Fruit fly (Drosophila melanogaster) whole organism, embryonic: Measurements from ENCODE around the gene CG31178.

Source experiments
- Atf-2 ChIP-seq: fragments of 200-800 bp; sonication (Bioruptor generic); optimal IDR thresholded peaks from 2 replicates; lab custom pipeline; 2016; ENCODE audit warnings: missing biosample characterization, missing genetic modification characterization
- Awh ChIP-seq: fragments of 200-800 bp; sonication (Bioruptor generic); IDR thresholded peaks from 2 replicates; pipeline ENCODE4, ENCODE4 v1.3.6; 2022; ENCODE audit warnings: missing biosample characterization, missing genetic modification characterization
- CG10209 ChIP-seq: fragments of 200-800 bp; sonication (Bioruptor generic); optimal IDR thresholded peaks from 3 replicates; lab custom pipeline; 2017; ENCODE audit warnings: missing biosample characterization, mild to moderate bottlenecking, missing genetic modification characterization, missing genetic modification reagents
- CG11723 ChIP-seq: fragments of 200-800 bp; sonication (Bioruptor generic); optimal IDR thresholded peaks from 2 replicates; lab custom pipeline; 2017; ENCODE audit warnings: missing biosample characterization, mild to moderate bottlenecking, missing genetic modification characterization
- CG12219 ChIP-seq: fragments of 200-800 bp; sonication (Bioruptor generic); optimal IDR thresholded peaks from 3 replicates; lab custom pipeline; 2018; ENCODE audit warnings: missing biosample characterization, mild to moderate bottlenecking, missing genetic modification characterization
- CG12391 ChIP-seq: fragments of 200-800 bp; sonication (Bioruptor generic); optimal IDR thresholded peaks from 3 replicates; lab custom pipeline; 2018; ENCODE audit warnings: missing biosample characterization, mild to moderate bottlenecking, missing genetic modification characterization, moderate library complexity
- CG14050 ChIP-seq: fragments of 200-800 bp; sonication (Bioruptor generic); IDR thresholded peaks from 3 replicates; pipeline ENCODE4 v1.3.6; 2022; ENCODE audit warnings: missing biosample characterization, missing genetic modification characterization
- CG15269 ChIP-seq: fragments of 200-800 bp; sonication (Bioruptor generic); optimal IDR thresholded peaks from 2 replicates; lab custom pipeline; 2018; ENCODE audit warnings: missing biosample characterization, mild to moderate bottlenecking, missing genetic modification characterization, moderate library complexity
- CG1647 ChIP-seq: fragments of 200-800 bp; sonication (Bioruptor generic); optimal IDR thresholded peaks from 3 replicates; lab custom pipeline; 2016; ENCODE audit warnings: missing biosample characterization, missing genetic modification characterization
- CG17328 ChIP-seq: fragments of 200-800 bp; sonication (Bioruptor generic); IDR thresholded peaks from 2 replicates; pipeline ENCODE4 v1.3.6; 2022; ENCODE audit warnings: missing biosample characterization, missing genetic modification characterization
- CG17359 ChIP-seq: fragments of 200-800 bp; sonication (Bioruptor generic); optimal IDR thresholded peaks from 3 replicates; lab custom pipeline; 2018; ENCODE audit warnings: missing biosample characterization, mild to moderate bottlenecking, missing genetic modification characterization, moderate library complexity
- CG17912 ChIP-seq: fragments of 200-800 bp; sonication (Bioruptor generic); optimal IDR thresholded peaks from 2 replicates; lab custom pipeline; 2018; ENCODE audit warnings: missing biosample characterization, mild to moderate bottlenecking, missing genetic modification characterization
- CG18599 ChIP-seq: fragments of 200-800 bp; sonication (Bioruptor generic); optimal IDR thresholded peaks from 3 replicates; lab custom pipeline; 2017; ENCODE audit warnings: missing biosample characterization, missing genetic modification characterization, mild to moderate bottlenecking, moderate library complexity, missing genetic modification reagents
- CG18764 ChIP-seq: fragments of 200-800 bp; sonication (Bioruptor generic); optimal IDR thresholded peaks from 3 replicates; lab custom pipeline; 2016; ENCODE audit warnings: missing biosample characterization, missing genetic modification characterization
- CG2678 ChIP-seq: fragments of 200-800 bp; sonication (Bioruptor generic); optimal IDR thresholded peaks from 3 replicates; lab custom pipeline; 2019; ENCODE audit warnings: missing biosample characterization, mild to moderate bottlenecking, missing genetic modification characterization, moderate library complexity
- CG2875 ChIP-seq: fragments of 200-800 bp; sonication (Bioruptor generic); optimal IDR thresholded peaks from 2 replicates; lab custom pipeline; 2017; ENCODE audit warnings: missing biosample characterization, mild to moderate bottlenecking, missing genetic modification characterization, missing genetic modification reagents
- CG3407 ChIP-seq: fragments of 200-800 bp; sonication (Bioruptor generic); optimal IDR thresholded peaks from 2 replicates; lab custom pipeline; 2018; ENCODE audit warnings: missing biosample characterization, mild to moderate bottlenecking, missing genetic modification characterization
- CG3838 ChIP-seq: fragments of 200-800 bp; sonication (Bioruptor generic); optimal IDR thresholded peaks from 3 replicates; lab custom pipeline; 2016; ENCODE audit warnings: missing biosample characterization, missing genetic modification characterization
- CG4854 ChIP-seq: fragments of 200-800 bp; sonication (Bioruptor generic); optimal IDR thresholded peaks from 2 replicates; lab custom pipeline; 2016; ENCODE audit warnings: missing biosample characterization, missing genetic modification characterization, inconsistent platforms
- CG6272 ChIP-seq: fragments of 200-800 bp; sonication (Bioruptor generic); IDR thresholded peaks from 2 replicates; pipeline ENCODE4 v1.3.6; 2022; ENCODE audit warnings: missing biosample characterization, missing genetic modification characterization
- CG7987 ChIP-seq: fragments of 200-800 bp; sonication (Bioruptor generic); optimal IDR thresholded peaks from 2 replicates; lab custom pipeline; 2018; ENCODE audit warnings: missing biosample characterization, mild to moderate bottlenecking, missing genetic modification characterization, moderate library complexity
- CkIIα-i1 ChIP-seq: fragments of 200-800 bp; sonication (Bioruptor generic); IDR thresholded peaks from 2 replicates; pipeline ENCODE4 v1.3.6; 2022; ENCODE audit warnings: missing biosample characterization, missing genetic modification characterization
- Dref ChIP-seq: fragments of 200-800 bp; sonication (Bioruptor generic); IDR thresholded peaks from 2 replicates; pipeline ENCODE4 v1.3.6; 2022; ENCODE audit warnings: missing biosample characterization, missing genetic modification characterization
- E2f2 ChIP-seq: fragments of 200-800 bp; sonication (Bioruptor generic); IDR thresholded peaks from 2 replicates; pipeline ENCODE4 v1.3.6; 2022; ENCODE audit warnings: missing biosample characterization, missing genetic modification characterization
- Eip74EF ChIP-seq, 2 experiments: fragments of 200-800 bp in 1 of 2; fragments of >200 bp in 1 of 2; sonication (Bioruptor generic) in 1 of 2; optimal IDR thresholded peaks; 2 replicates each; lab custom pipeline; 2017 to 2019; ENCODE audit warnings: missing biosample characterization in 2 of 2, missing genetic modification characterization in 2 of 2, mild to moderate bottlenecking in 1 of 2, moderate library complexity in 1 of 2
- Hmr ChIP-seq: fragments of 200-800 bp; sonication (Bioruptor generic); optimal IDR thresholded peaks from 3 replicates; lab custom pipeline; 2017; ENCODE audit warnings: mild to moderate bottlenecking, missing biosample characterization, missing genetic modification reagents, missing genetic modification characterization
- NK7.1 ChIP-seq: fragments of 200-800 bp; sonication (Bioruptor generic); optimal IDR thresholded peaks from 3 replicates; lab custom pipeline; 2016; ENCODE audit warnings: missing biosample characterization, missing genetic modification characterization
- Nf-YA ChIP-seq: fragments of 200-800 bp; sonication (Bioruptor generic); IDR thresholded peaks from 2 replicates; pipeline ENCODE4 v1.3.6; 2022; ENCODE audit warnings: missing biosample characterization, missing genetic modification characterization
- Ravus ChIP-seq: fragments of 200-800 bp; sonication (Bioruptor generic); IDR thresholded peaks from 2 replicates; pipeline ENCODE4 v1.3.6; 2022; ENCODE audit warnings: missing biosample characterization, missing genetic modification characterization
- Six4 ChIP-seq: fragments of 200-800 bp; sonication (Bioruptor generic); optimal IDR thresholded peaks from 2 replicates; lab custom pipeline; 2016; ENCODE audit warnings: missing biosample characterization, missing genetic modification characterization
- Sox102F ChIP-seq: fragments of 200-800 bp; sonication (Bioruptor generic); optimal IDR thresholded peaks from 2 replicates; lab custom pipeline; 2018; ENCODE audit warnings: missing biosample characterization, mild to moderate bottlenecking, missing genetic modification characterization, moderate library complexity
- Sry-β ChIP-seq: fragments of 200-800 bp; sonication (Bioruptor generic); optimal IDR thresholded peaks from 2 replicates; lab custom pipeline; 2018; ENCODE audit warnings: missing biosample characterization, mild to moderate bottlenecking, missing genetic modification characterization, moderate library complexity
- cato ChIP-seq: fragments of 200-800 bp; sonication (Bioruptor generic); optimal IDR thresholded peaks from 2 replicates; lab custom pipeline; 2016; ENCODE audit warnings: missing biosample characterization, missing genetic modification characterization, borderline replicate concordance
- dati ChIP-seq: fragments of 200-800 bp; sonication (Bioruptor generic); IDR thresholded peaks from 2 replicates; pipeline ENCODE4 v1.3.6; 2022; ENCODE audit warnings: missing biosample characterization, missing genetic modification characterization
- dpn ChIP-seq, 2 experiments: fragments of 200-800 bp; sonication (Bioruptor generic); optimal IDR thresholded peaks; 3 replicates each; lab custom pipeline; 2016; ENCODE audit warnings: missing biosample characterization in 2 of 2, missing genetic modification characterization in 2 of 2
- gcm2 ChIP-seq: fragments of 200-800 bp; sonication (Bioruptor generic); optimal IDR thresholded peaks from 2 replicates; lab custom pipeline; 2016; ENCODE audit warnings: missing biosample characterization, missing genetic modification characterization
- gem ChIP-seq: fragments of 200-800 bp; sonication (Bioruptor generic); optimal IDR thresholded peaks from 2 replicates; lab custom pipeline; 2019; ENCODE audit warnings: missing biosample characterization, mild to moderate bottlenecking, missing genetic modification characterization, moderate library complexity
- gro ChIP-seq: fragments of 200-800 bp; sonication (Bioruptor generic); optimal IDR thresholded peaks from 2 replicates; lab custom pipeline; 2016; ENCODE audit warnings: missing biosample characterization, missing genetic modification characterization
- klu ChIP-seq: fragments of 200-800 bp; sonication (Bioruptor generic); IDR thresholded peaks from 2 replicates; pipeline ENCODE4 v1.3.6; 2022; ENCODE audit warnings: missing biosample characterization, missing genetic modification characterization
- maf-S ChIP-seq: fragments of 200-800 bp; sonication (Bioruptor generic); optimal IDR thresholded peaks from 2 replicates; lab custom pipeline; 2016; ENCODE audit warnings: missing biosample characterization, missing genetic modification characterization
- nmo ChIP-seq: fragments of 200-800 bp; sonication (Bioruptor generic); optimal IDR thresholded peaks from 2 replicates; lab custom pipeline; 2018; ENCODE audit warnings: missing biosample characterization, mild to moderate bottlenecking, missing genetic modification characterization, moderate library complexity
- onecut ChIP-seq: fragments of 200-800 bp; sonication (Bioruptor generic); IDR thresholded peaks from 2 replicates; pipeline ENCODE4 v1.3.6; 2022; ENCODE audit warnings: missing biosample characterization, missing genetic modification characterization
- pho ChIP-seq: fragments of 200-800 bp; sonication (Bioruptor generic); optimal IDR thresholded peaks from 2 replicates; lab custom pipeline; 2016; ENCODE audit warnings: missing biosample characterization, missing genetic modification characterization
- pnt ChIP-seq: fragments of 200-800 bp; sonication (Bioruptor generic); optimal IDR thresholded peaks from 3 replicates; lab custom pipeline; 2016; ENCODE audit warnings: missing biosample characterization, missing genetic modification characterization
- sima ChIP-seq: fragments of 200-800 bp; sonication (Bioruptor generic); optimal IDR thresholded peaks from 2 replicates; lab custom pipeline; 2016; ENCODE audit warnings: missing biosample characterization, missing genetic modification characterization
- sisA ChIP-seq: fragments of 200-800 bp; sonication (Bioruptor generic); IDR thresholded peaks from 2 replicates; pipeline ENCODE4 v1.3.6; 2022; ENCODE audit warnings: missing biosample characterization, missing genetic modification characterization
- tap ChIP-seq: fragments of 200-800 bp; optimal IDR thresholded peaks from 3 replicates; lab custom pipeline; 2019; ENCODE audit warnings: missing biosample characterization, mild to moderate bottlenecking, missing genetic modification characterization, moderate library complexity
- tgo ChIP-seq: fragments of 200-800 bp; sonication (Bioruptor generic); IDR thresholded peaks from 3 replicates; pipeline ENCODE4 v1.3.6; 2022; ENCODE audit warnings: missing biosample characterization, missing genetic modification characterization
- tll ChIP-seq, 2 experiments: fragments of 200-800 bp in 1 of 2; fragments of >200 bp in 1 of 2; sonication (Bioruptor generic) in 1 of 2; optimal IDR thresholded peaks; 2 replicates each; lab custom pipeline; 2017 to 2019; ENCODE audit warnings: missing biosample characterization in 2 of 2, missing genetic modification characterization in 2 of 2, mild to moderate bottlenecking in 1 of 2, moderate library complexity in 1 of 2
- toy ChIP-seq: fragments of 200-800 bp; sonication (Bioruptor generic); IDR thresholded peaks from 2 replicates; pipeline ENCODE4 v1.3.6; 2022; ENCODE audit warnings: missing biosample characterization, missing genetic modification characterization
- usp ChIP-seq: fragments of >200 bp; optimal IDR thresholded peaks from 2 replicates; lab custom pipeline; 2017; ENCODE audit warnings: missing biosample characterization, missing genetic modification characterization

The CG31178 gene

DNA sequence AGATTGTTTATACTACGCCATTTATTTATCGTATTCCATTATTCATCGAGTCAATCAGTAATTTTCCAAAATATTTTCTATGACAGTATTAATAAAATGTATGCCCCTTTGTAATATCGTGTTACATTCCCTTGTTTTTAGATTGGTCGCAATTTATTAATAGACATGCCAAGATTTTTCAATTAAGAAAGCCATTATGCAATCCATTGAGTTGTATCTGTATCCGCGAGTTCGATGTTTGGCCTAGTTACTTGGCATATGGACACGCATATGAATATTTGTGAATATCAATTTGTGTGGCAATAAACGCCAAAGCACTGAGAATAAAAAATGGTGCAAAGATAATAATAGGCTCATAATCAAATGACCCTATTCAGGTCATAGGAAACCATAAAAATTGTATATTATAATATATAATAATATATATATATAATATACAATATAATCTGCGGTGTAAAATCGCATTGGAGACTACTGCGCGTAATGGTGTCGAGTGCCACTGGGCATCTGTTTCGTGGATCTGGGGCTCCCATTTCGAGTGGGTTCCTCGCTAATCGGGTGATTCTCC lies 9.6 kb upstream of the CG31178 start (continued):
- no peak for TF ChIP-seq Atf-2
- TF ChIP-seq CG1647 (GFP tag; lab: Kevin White, UChicago) = no peak
- TF ChIP-seq toy = no peak
- no peak for TF ChIP-seq maf-S (GFP tag; lab: Kevin White, UChicago)
- TF ChIP-seq Hmr = no peak
- no peak for TF ChIP-seq CG14050 (GFP tag; lab: Robert Waterston, UW)
- no peak for TF ChIP-seq CG2875 (GFP tag; lab: Kevin White, UChicago)
- TF ChIP-seq CG15269 (tag; lab: Kevin White, UChicago) = peak; percentile 32
- TF ChIP-seq pnt (GFP tag; lab: Kevin White, UChicago) = no peak
- no peak for TF ChIP-seq CG6272 (GFP tag; lab: Robert Waterston, UW)
- TF ChIP-seq CG17328 = peak; percentile 25; the same call in 1 of the 2 replicates
- no peak for TF ChIP-seq CG18599 (GFP tag; lab: Kevin White, UChicago)
- no peak for TF ChIP-seq Six4 (GFP tag; lab: Kevin White, UChicago)
- TF ChIP-seq tgo (GFP tag; lab: Robert Waterston, UW) = peak; percentile 30; the same call in 1 of the 3 replicates
- TF ChIP-seq CG3407 (GFP tag; lab: Kevin White, UChicago) = no peak
- no peak for TF ChIP-seq CG18764
- no peak for TF ChIP-seq dati (GFP tag; lab: Robert Waterston, UW)
- TF ChIP-seq CkIIα-i1 (GFP tag; lab: Robert Waterston, UW) = no peak
- no peak for TF ChIP-seq Awh (GFP tag; lab: Robert Waterston, UW)
- TF ChIP-seq CG12219 (GFP tag; lab: Kevin White, UChicago) = no peak
- TF ChIP-seq cato = no peak
- TF ChIP-seq gem = peak; percentile 24
- peak; percentile 20 for TF ChIP-seq CG10209 (GFP tag; lab: Kevin White, UChicago)
- no peak for TF ChIP-seq CG7987
- TF ChIP-seq Dref (GFP tag; lab: Robert Waterston, UW) = no peak
- TF ChIP-seq klu (GFP tag; lab: Robert Waterston, UW) = no peak
- no peak for TF ChIP-seq usp
- TF ChIP-seq E2f2 = no peak; the same call in 1 of the 2 replicates
- no peak for TF ChIP-seq onecut (GFP tag; lab: Robert Waterston, UW)
- no peak for TF ChIP-seq Nf-YA
- TF ChIP-seq tap = no peak
- TF ChIP-seq CG2678 (tag; lab: Kevin White, UChicago) = peak; percentile 38
- TF ChIP-seq CG4854 (GFP tag; lab: Kevin White, UChicago) = no peak
- TF ChIP-seq NK7.1 = no peak
- no peak for TF ChIP-seq Eip74EF (GFP tag; optimal IDR thresholded peaks at IDR 0.05; lab: Kevin White, UChicago)
- no peak for TF ChIP-seq nmo (GFP tag; lab: Kevin White, UChicago)
- no peak for TF ChIP-seq tll (GFP tag; optimal IDR thresholded peaks at IDR 0.05; lab: Kevin White, UChicago)
- no peak for TF ChIP-seq gro (GFP tag; lab: Kevin White, UChicago)
- no peak for TF ChIP-seq Ravus
- peak; percentile 43 for TF ChIP-seq CG12391 (tag; lab: Kevin White, UChicago)
- TF ChIP-seq sisA = 0 out of 2 replicates have a peak, but pooled peaks have one; percentile 7
- no peak for TF ChIP-seq CG11723 (GFP tag; lab: Kevin White, UChicago)
- no peak for TF ChIP-seq gcm2 (GFP tag; lab: Kevin White, UChicago)
- no peak for TF ChIP-seq dpn (GFP tag; optimal IDR thresholded peaks at IDR 0.05; lab: Kevin White, UChicago)
- TF ChIP-seq sima (GFP tag; lab: Kevin White, UChicago) = no peak
- TF ChIP-seq CG17359 (tag; lab: Kevin White, UChicago) = peak; percentile 19
- no peak for TF ChIP-seq Sry-β (GFP tag; lab: Kevin White, UChicago)
- no peak for TF ChIP-seq pho (GFP tag; lab: Kevin White, UChicago)
- no peak for TF ChIP-seq CG17912
- peak; percentile 57 for TF ChIP-seq Sox102F (GFP tag; lab: Kevin White, UChicago)
- TF ChIP-seq CG3838 (GFP tag; lab: Kevin White, UChicago) = no peak
